Worm (Caenorhabditis elegans): ENCODE measurements around the gene srbc-66.

ce11 chrV:3538307-3538706, 7.8 kb downstream of the srbc-66 start, which contains the start of gene nhr-93:
- no peak for TF ChIP-seq aly-2 (tag; optimal IDR thresholded peaks at IDR 0.05)
- TF ChIP-seq ztf-4 (tag; optimal IDR thresholded peaks at IDR 0.05): no peak
- TF ChIP-seq nhr-43 (tag; optimal IDR thresholded peaks at IDR 0.05; ENCODE audit: poor library complexity, severe bottlenecking): no peak
- TF ChIP-seq ztf-11 (tag; optimal IDR thresholded peaks at IDR 0.05): no peak
- TF ChIP-seq snpc-4 (tag; optimal IDR thresholded peaks at IDR 0.05): no peak
- no peak for TF ChIP-seq jun-1 (tag; optimal IDR thresholded peaks at IDR 0.05)
- TF ChIP-seq mdl-1 (tag; optimal IDR thresholded peaks at IDR 0.05): no peak
- no peak for TF ChIP-seq nhr-237 (tag; optimal IDR thresholded peaks at IDR 0.05)
- no peak for TF ChIP-seq nhr-77 (tag; optimal IDR thresholded peaks at IDR 0.05)

All from whole organism, L3 larva.